Fruit fly (Drosophila melanogaster): ENCODE results near the gene trn.
A peak's percentile ranks its signal among the peaks of the same experiment; 100 is the strongest.

Gene trn

DNA sequence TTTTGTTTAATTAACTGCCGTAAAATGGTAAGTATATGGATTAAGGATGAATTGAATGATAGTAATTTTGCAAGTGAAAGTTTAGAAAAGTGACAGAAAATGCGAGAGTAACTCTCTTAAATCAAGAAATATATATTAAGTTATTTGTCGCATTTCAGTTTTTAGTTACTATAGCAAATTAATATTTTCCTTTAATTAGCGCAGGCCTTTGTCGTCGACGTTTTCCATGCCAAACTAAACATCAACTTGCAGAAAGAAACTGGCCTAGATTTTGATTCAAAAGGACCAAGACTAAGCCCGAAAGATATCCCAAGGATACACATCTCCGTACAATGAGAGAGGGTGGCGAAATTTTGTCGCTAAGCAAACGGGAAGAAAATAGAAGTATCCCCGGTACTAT lies 26.9 kb upstream of the trn start, which contains the start of gene CG17300:
Gene CG17300 (minus strand): TSS at position 101 of the 400 bp plus-strand sequence.
- TF ChIP-seq CG6276 (GFP tag; optimal IDR thresholded peaks at IDR 0.05) (no peak), svp (GFP tag) (no peak), eg (GFP tag; IDR thresholded peaks at IDR 0.05) (no peak), dsx (GFP tag; optimal IDR thresholded peaks at IDR 0.05; ENCODE audit: poor library complexity, severe bottlenecking) (no peak), Blimp-1 (GFP tag; optimal IDR thresholded peaks at IDR 0.05) (no peak), Met (GFP tag; optimal IDR thresholded peaks at IDR 0.05) (no peak), Ets96B (tag; optimal IDR thresholded peaks at IDR 0.05) (no peak), CG11902 (GFP tag; optimal IDR thresholded peaks at IDR 0.05) (no peak), fd59A (GFP tag; optimal IDR thresholded peaks at IDR 0.05) (no peak), CG31627 (GFP tag; optimal IDR thresholded peaks at IDR 0.05) (no peak), Sox102F (GFP tag; optimal IDR thresholded peaks at IDR 0.05) (no peak), Sox14 (GFP tag; optimal IDR thresholded peaks at IDR 0.05) (no peak)

DNA sequence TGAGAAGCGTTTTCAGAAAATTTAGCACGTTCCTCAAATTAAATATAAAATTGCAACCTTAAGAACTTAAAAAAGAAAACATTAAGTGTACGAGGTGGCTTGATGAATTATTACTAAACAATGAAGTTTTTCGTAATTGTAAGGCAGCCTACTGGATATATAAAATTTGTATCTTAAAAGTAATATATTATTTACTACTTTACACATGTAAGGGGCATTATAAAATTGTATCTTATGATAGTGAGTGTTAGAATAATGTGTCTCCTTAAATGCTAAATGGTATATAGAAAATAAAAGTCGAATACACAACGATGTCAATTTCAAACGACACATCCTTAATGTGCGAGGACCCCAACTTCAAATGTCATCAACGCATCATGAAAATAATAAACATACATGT lies 24.2 kb upstream of the trn start, which contains the start of gene CG11251:
Gene CG11251 (minus strand): TSS at position 101 of the 400 bp plus-strand sequence.
- no peak for TF ChIP-seq dac (GFP tag; optimal IDR thresholded peaks at IDR 0.05)
- TF ChIP-seq Hr4 (GFP tag; optimal IDR thresholded peaks at IDR 0.05): no peak
- TF ChIP-seq acj6 (GFP tag; optimal IDR thresholded peaks at IDR 0.05): no peak
- TF ChIP-seq svp (GFP tag): no peak
- TF ChIP-seq CG10631 (GFP tag; optimal IDR thresholded peaks at IDR 0.05): no peak
- no peak for TF ChIP-seq CG11294 (GFP tag; IDR thresholded peaks at IDR 0.05)
- TF ChIP-seq Sox15 (GFP tag; optimal IDR thresholded peaks at IDR 0.05): no peak
- no peak for TF ChIP-seq lz (GFP tag; optimal IDR thresholded peaks at IDR 0.05)
- TF ChIP-seq CG32006 (GFP tag; optimal IDR thresholded peaks at IDR 0.05): no peak
- TF ChIP-seq Hr38 (GFP tag; optimal IDR thresholded peaks at IDR 0.05): no peak
- TF ChIP-seq Gug (GFP tag; IDR thresholded peaks at IDR 0.05): no peak
- no peak for TF ChIP-seq CG6792 (GFP tag; optimal IDR thresholded peaks at IDR 0.05)
- no peak for TF ChIP-seq Smox (GFP tag; optimal IDR thresholded peaks at IDR 0.05)
- TF ChIP-seq CG1621 (tag; optimal IDR thresholded peaks at IDR 0.05): no peak
- TF ChIP-seq Met (GFP tag; optimal IDR thresholded peaks at IDR 0.05): no peak
- no peak for TF ChIP-seq CG3032 (tag; optimal IDR thresholded peaks at IDR 0.05)
- no peak for TF ChIP-seq Sox14 (GFP tag; optimal IDR thresholded peaks at IDR 0.05)

DNA sequence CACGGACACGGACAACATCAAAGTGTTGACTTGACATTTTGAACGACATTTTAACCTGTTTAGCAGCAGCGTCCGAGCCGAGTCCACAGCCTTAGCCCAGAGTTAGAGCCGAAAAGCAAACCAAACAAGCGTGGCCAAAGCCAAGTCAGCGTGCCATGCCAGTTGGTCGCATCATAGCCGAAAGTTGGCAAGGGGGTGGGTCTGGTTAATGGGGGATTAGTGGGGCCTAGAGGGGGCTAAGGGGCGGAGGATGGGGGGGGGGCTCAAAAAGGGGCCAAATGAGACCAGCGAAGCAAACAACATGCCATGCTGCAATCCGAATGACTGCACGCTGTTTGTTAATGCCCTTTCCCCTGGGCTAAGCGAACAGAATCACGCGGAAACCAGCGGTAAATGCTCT lies 14.9 kb upstream of the trn start:
- TF ChIP-seq ss (GFP tag; optimal IDR thresholded peaks at IDR 0.05) (peak in 1 of 2 experiments; percentile 29), salr (GFP tag; optimal IDR thresholded peaks at IDR 0.05) (no peak)

DNA sequence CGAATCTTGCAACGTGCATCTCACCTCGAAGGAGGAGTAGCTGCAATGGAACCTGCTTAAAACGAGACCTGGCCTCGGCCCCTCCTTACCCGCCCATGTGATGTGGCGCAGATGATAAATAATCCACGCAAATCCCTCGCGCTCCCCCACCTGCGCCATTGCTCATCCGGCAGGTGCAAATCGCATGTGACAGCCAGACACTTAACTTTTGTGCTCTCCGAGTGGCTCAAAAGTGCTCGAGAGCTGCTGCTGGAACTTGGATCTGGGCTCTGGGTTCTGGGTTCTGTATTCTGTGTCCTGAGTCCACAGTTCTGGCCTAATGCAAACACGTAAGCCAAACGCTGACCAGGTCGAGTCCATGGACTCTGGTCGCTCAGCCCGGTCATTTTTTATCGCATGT lies 13.6 kb upstream of the trn start:
- peak in 1 of 2 experiments; percentile 52 for TF ChIP-seq ss (GFP tag; optimal IDR thresholded peaks at IDR 0.05)
- 0 out of 2 replicates have a peak, but pooled peaks have one; percentile 9 for TF ChIP-seq Gug (GFP tag; IDR thresholded peaks at IDR 0.05)
- TF ChIP-seq Ets21C (GFP tag; optimal IDR thresholded peaks at IDR 0.05): no peak
- TF ChIP-seq Eip78C (GFP tag): peak; percentile 63
- TF ChIP-seq esn (GFP tag; optimal IDR thresholded peaks at IDR 0.05): no peak

DNA sequence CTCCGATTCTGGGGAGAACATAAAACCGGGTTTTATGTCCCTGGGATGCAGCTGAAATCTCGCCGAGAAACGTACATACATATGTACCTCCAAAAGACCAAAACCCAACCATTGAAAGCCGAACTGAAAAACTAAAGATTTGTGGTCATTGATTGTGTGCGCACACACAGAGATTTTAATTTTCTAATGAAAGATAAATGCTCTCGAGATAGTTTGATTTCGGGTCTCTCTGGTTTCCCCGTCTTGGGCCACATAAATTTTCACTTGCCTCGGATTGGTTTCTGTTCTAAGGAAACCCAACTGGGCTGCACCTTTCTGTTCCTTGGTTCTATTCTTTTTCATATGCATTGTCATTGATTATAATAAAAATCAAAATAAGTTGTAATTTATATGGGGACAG lies 8.2 kb upstream of the trn start:
- no peak for TF ChIP-seq svp (GFP tag)
- no peak for TF ChIP-seq CG10631 (GFP tag; optimal IDR thresholded peaks at IDR 0.05)
- TF ChIP-seq Ets21C (GFP tag; optimal IDR thresholded peaks at IDR 0.05): no peak
- no peak for TF ChIP-seq CG34406 (GFP tag; optimal IDR thresholded peaks at IDR 0.05)
- TF ChIP-seq Sox102F (GFP tag; optimal IDR thresholded peaks at IDR 0.05): no peak
- no peak for TF ChIP-seq salr (GFP tag; optimal IDR thresholded peaks at IDR 0.05)
- TF ChIP-seq Smox (GFP tag; optimal IDR thresholded peaks at IDR 0.05): no peak
- no peak for TF ChIP-seq achi (GFP tag; optimal IDR thresholded peaks at IDR 0.05)
- TF ChIP-seq Met (GFP tag; optimal IDR thresholded peaks at IDR 0.05): no peak
- no peak for TF ChIP-seq CG3919 (GFP tag; optimal IDR thresholded peaks at IDR 0.05)
- TF ChIP-seq CG3032 (tag; optimal IDR thresholded peaks at IDR 0.05): no peak
